Worm (Caenorhabditis elegans) whole organism, L4 larva: ENCODE data around the gene cks-1.

ENCODE experiments used
- F10B5.3 ChIP-seq: sonication (generic microtip); optimal IDR thresholded peaks from 2 replicates; lab custom pipeline; 2016; ENCODE audit warnings: mild to moderate bottlenecking, missing genetic modification characterization, missing compliant biosample characterization
- F37D6.2 ChIP-seq: sonication (generic microtip); optimal IDR thresholded peaks from 2 replicates; lab custom pipeline; 2016; ENCODE audit warnings: mild to moderate bottlenecking, missing genetic modification characterization, missing compliant biosample characterization
- T20F7.1 ChIP-seq: fragments of 200-800 bp; sonication (Bioruptor generic); optimal IDR thresholded peaks from 2 replicates; lab custom pipeline; 2018; ENCODE audit warnings: mild to moderate bottlenecking, missing genetic modification characterization, missing compliant biosample characterization
- ZK337.2 ChIP-seq: fragments of 200-800 bp; sonication (Bioruptor generic); IDR thresholded peaks from 2 replicates; pipeline ENCODE4 v1.3.6; 2022; ENCODE audit warnings: missing genetic modification reagents, missing genetic modification characterization, missing compliant biosample characterization
- aha-1 ChIP-seq: fragments of 150-350 bp; peaks from one replicate; lab custom pipeline; 2014; ENCODE audit warnings: missing biosample characterization, missing genetic modification characterization
- ama-1 ChIP-seq: fragments of 150-350 bp; optimal IDR thresholded peaks from 2 replicates; lab custom pipeline; 2014; ENCODE audit warnings: inconsistent platforms, mixed read lengths
- arid-1 ChIP-seq: fragments of 200-800 bp; sonication (Bioruptor generic); conservative IDR thresholded peaks from 2 replicates; pipeline ENCODE4 v1.3.6; 2022; ENCODE audit warnings: missing genetic modification reagents, missing genetic modification characterization, missing compliant biosample characterization
- attf-4 ChIP-seq: sonication (generic microtip); optimal IDR thresholded peaks from 3 replicates; lab custom pipeline; 2017; ENCODE audit warnings: missing biosample characterization, missing genetic modification characterization
- ceh-20 ChIP-seq: fragments of 200-800 bp; sonication (Bioruptor generic); IDR thresholded peaks from 2 replicates; pipeline ENCODE4 v1.3.6; 2022; ENCODE audit warnings: missing genetic modification reagents, missing genetic modification characterization, missing compliant biosample characterization
- ceh-82 ChIP-seq: sonication (generic microtip); optimal IDR thresholded peaks from 2 replicates; lab custom pipeline; 2017; ENCODE audit warnings: missing biosample characterization, missing genetic modification characterization
- cey-2 ChIP-seq: sonication (generic microtip); optimal IDR thresholded peaks from 3 replicates; lab custom pipeline; 2017; ENCODE audit warnings: missing genetic modification characterization, mild to moderate bottlenecking, missing compliant biosample characterization, antibody characterized with exemption, borderline replicate concordance; ENCODE audit not compliant: insufficient read depth
- ctbp-1 ChIP-seq: fragments of 200-800 bp; sonication (Bioruptor generic); IDR thresholded peaks from 2 replicates; pipeline ENCODE4 v1.3.6; 2022; ENCODE audit warnings: missing genetic modification reagents, missing genetic modification characterization, missing compliant biosample characterization
- daf-12 ChIP-seq: fragments of 150-350 bp; optimal IDR thresholded peaks from 2 replicates; lab custom pipeline; 2014; ENCODE audit warnings: missing biosample characterization, missing genetic modification reagents, missing genetic modification characterization
- daf-8 ChIP-seq: fragments of 200-800 bp; sonication (Bioruptor generic); IDR thresholded peaks from 2 replicates; pipeline ENCODE4 v1.3.6; 2022; ENCODE audit warnings: missing genetic modification characterization, missing compliant biosample characterization
- dmd-6 ChIP-seq: fragments of 200-800 bp; sonication (Bioruptor generic); IDR thresholded peaks from 2 replicates; pipeline ENCODE4 v1.3.6; 2022; ENCODE audit warnings: missing genetic modification reagents, missing genetic modification characterization, missing compliant biosample characterization
- fkh-10 ChIP-seq: fragments of 150-350 bp; optimal IDR thresholded peaks from 2 replicates; lab custom pipeline; 2014; ENCODE audit warnings: missing biosample characterization, missing genetic modification reagents, missing genetic modification characterization
- fos-1 ChIP-seq: fragments of 150-350 bp; optimal IDR thresholded peaks from 2 replicates; lab custom pipeline; 2014; ENCODE audit warnings: missing biosample characterization, missing genetic modification characterization
- hif-1 ChIP-seq, 2 experiments: sonication (generic microtip); optimal IDR thresholded peaks; 2 replicates each; lab custom pipeline; 2016 to 2017; ENCODE audit warnings: missing compliant biosample characterization in 2 of 2, missing genetic modification characterization in 2 of 2, missing genetic modification reagents in 2 of 2, missing genotype in 2 of 2, mild to moderate bottlenecking in 1 of 2
- hlh-11 ChIP-seq: fragments of 200-800 bp; sonication (Bioruptor generic); optimal IDR thresholded peaks from 2 replicates; lab custom pipeline; 2018; ENCODE audit warnings: mild to moderate bottlenecking, missing genetic modification characterization, missing compliant biosample characterization
- hlh-30 ChIP-seq: sonication (generic microtip); optimal IDR thresholded peaks from 2 replicates; lab custom pipeline; 2017; ENCODE audit warnings: antibody characterized with exemption, mild to moderate bottlenecking, missing genetic modification characterization, missing compliant biosample characterization; ENCODE audit not compliant: insufficient read depth
- hmg-1.1 ChIP-seq: fragments of 200-800 bp; sonication (Bioruptor generic); IDR thresholded peaks from 2 replicates; pipeline ENCODE4 v1.3.6; 2022; ENCODE audit warnings: missing genetic modification reagents, missing genetic modification characterization, missing compliant biosample characterization
- jun-1 ChIP-seq: fragments of 150-350 bp; optimal IDR thresholded peaks from 2 replicates; lab custom pipeline; 2014; ENCODE audit warnings: missing biosample characterization, missing genetic modification reagents, missing genetic modification characterization
- lin-1 ChIP-seq: fragments of 200-800 bp; sonication (Bioruptor generic); IDR thresholded peaks from 2 replicates; pipeline ENCODE4 v1.3.6; 2022; ENCODE audit warnings: missing genetic modification reagents, missing genetic modification characterization, missing compliant biosample characterization
- lin-13 ChIP-seq: fragments of 150-350 bp; optimal IDR thresholded peaks from 2 replicates; lab custom pipeline; 2014; ENCODE audit warnings: missing biosample characterization, missing genetic modification reagents, missing genetic modification characterization
- lir-3 ChIP-seq: sonication (generic microtip); optimal IDR thresholded peaks from 2 replicates; lab custom pipeline; 2016; ENCODE audit warnings: mild to moderate bottlenecking, missing genetic modification characterization, missing compliant biosample characterization
- lsy-2 ChIP-seq, 2 experiments: fragments of 150-350 bp in 1 of 2; sonication (generic microtip) in 1 of 2; optimal IDR thresholded peaks; 2 replicates each; lab custom pipeline; 2014 to 2017; ENCODE audit warnings: missing biosample characterization in 2 of 2, missing genetic modification characterization in 2 of 2
- mdl-1 ChIP-seq, 2 experiments: fragments of 150-350 bp in 1 of 2; sonication (generic microtip) in 1 of 2; optimal IDR thresholded peaks; 2 replicates each; lab custom pipeline; 2014 to 2017; ENCODE audit warnings: missing biosample characterization in 2 of 2, missing genetic modification characterization in 2 of 2
- mdt-29 ChIP-seq: fragments of 200-800 bp; sonication (Bioruptor generic); IDR thresholded peaks from 2 replicates; pipeline ENCODE4 v1.3.6; 2022; ENCODE audit warnings: missing genetic modification reagents, missing genetic modification characterization, missing compliant biosample characterization
- mep-1 ChIP-seq: fragments of 150-350 bp; sonication (generic microtip); optimal IDR thresholded peaks from 3 replicates; lab custom pipeline; 2014; ENCODE audit warnings: missing biosample characterization, missing genetic modification characterization
- mes-2 ChIP-seq: sonication (generic microtip); optimal IDR thresholded peaks from 2 replicates; lab custom pipeline; 2016; ENCODE audit warnings: missing genotype, mild to moderate bottlenecking, missing genetic modification characterization, missing compliant biosample characterization; ENCODE audit not compliant: poor library complexity, severe bottlenecking
- mxl-3 ChIP-seq: fragments of 200-800 bp; sonication (Bioruptor generic); optimal IDR thresholded peaks from 2 replicates; lab custom pipeline; 2018; ENCODE audit warnings: mild to moderate bottlenecking, missing genetic modification characterization, missing compliant biosample characterization
- nhr-102 ChIP-seq: sonication (generic microtip); optimal IDR thresholded peaks from 2 replicates; lab custom pipeline; 2016; ENCODE audit warnings: mild to moderate bottlenecking, missing genetic modification characterization, moderate library complexity, missing compliant biosample characterization
- nhr-111 ChIP-seq: fragments of 200-800 bp; sonication (Bioruptor generic); optimal IDR thresholded peaks from 2 replicates; lab custom pipeline; 2018; ENCODE audit warnings: mild to moderate bottlenecking, missing genetic modification characterization, missing compliant biosample characterization
- nhr-237 ChIP-seq: sonication (generic microtip); optimal IDR thresholded peaks from 2 replicates; lab custom pipeline; 2017; ENCODE audit warnings: missing biosample characterization, missing genetic modification characterization
- nhr-25 ChIP-seq: sonication (generic microtip); optimal IDR thresholded peaks from 2 replicates; lab custom pipeline; 2017; ENCODE audit warnings: missing genetic modification characterization, mild to moderate bottlenecking, missing compliant biosample characterization, antibody characterized with exemption, moderate library complexity, borderline replicate concordance; ENCODE audit not compliant: insufficient read depth
- nhr-28 ChIP-seq: fragments of 150-350 bp; optimal IDR thresholded peaks from 2 replicates; lab custom pipeline; 2014; ENCODE audit warnings: missing biosample characterization, missing genetic modification characterization
- nhr-48 ChIP-seq: sonication (generic microtip); optimal IDR thresholded peaks from 2 replicates; lab custom pipeline; 2016; ENCODE audit warnings: mild to moderate bottlenecking, missing genetic modification characterization, missing compliant biosample characterization
- nhr-76 ChIP-seq: fragments of 150-350 bp; optimal IDR thresholded peaks from 2 replicates; lab custom pipeline; 2014; ENCODE audit warnings: missing biosample characterization, missing genetic modification characterization
- nhr-77 ChIP-seq: fragments of 150-350 bp; optimal IDR thresholded peaks from 2 replicates; lab custom pipeline; 2014; ENCODE audit warnings: missing biosample characterization, missing genetic modification characterization
- rbr-2 ChIP-seq: sonication (generic microtip); optimal IDR thresholded peaks from 2 replicates; lab custom pipeline; 2016; ENCODE audit warnings: missing genotype, missing genetic modification characterization, missing compliant biosample characterization
- sdz-12 ChIP-seq: fragments of 200-800 bp; sonication (Bioruptor generic); optimal IDR thresholded peaks from 2 replicates; lab custom pipeline; 2018; ENCODE audit warnings: mild to moderate bottlenecking, missing genetic modification characterization, missing compliant biosample characterization
- zag-1 ChIP-seq: fragments of 150-350 bp; optimal IDR thresholded peaks from 2 replicates; lab custom pipeline; 2014; ENCODE audit warnings: missing biosample characterization, missing genetic modification characterization
- zfp-3 ChIP-seq: fragments of 200-800 bp; sonication (Bioruptor generic); conservative IDR thresholded peaks from 2 replicates; pipeline ENCODE4 v1.3.6; 2022; ENCODE audit warnings: missing genetic modification reagents, missing genetic modification characterization, missing compliant biosample characterization
- ztf-11 ChIP-seq: fragments of 150-350 bp; optimal IDR thresholded peaks from 2 replicates; lab custom pipeline; 2014; ENCODE audit warnings: missing biosample characterization, missing genetic modification characterization
- ztf-7 ChIP-seq: fragments of 150-350 bp; optimal IDR thresholded peaks from 2 replicates; lab custom pipeline; 2014; ENCODE audit warnings: missing biosample characterization, missing genetic modification characterization

Gene cks-1

DNA sequence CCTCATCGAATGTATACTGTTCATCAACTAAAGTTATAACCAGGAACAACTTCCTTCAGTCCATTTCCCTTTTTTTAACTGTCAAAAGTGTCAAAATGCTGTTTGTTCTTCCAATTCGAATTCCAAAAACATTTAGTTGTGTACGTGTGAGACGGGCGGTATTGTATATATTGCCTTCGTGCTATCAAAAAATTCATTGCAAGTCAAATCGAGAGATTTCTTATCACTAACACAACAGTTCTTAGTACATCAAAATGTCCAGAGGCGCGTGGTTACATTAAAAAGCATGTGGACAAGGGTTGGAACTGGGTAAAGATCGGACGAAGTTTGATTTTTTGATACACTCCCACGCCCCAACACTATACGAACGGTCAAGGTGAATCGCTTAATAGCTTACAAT is 14.6 kb downstream of the cks-1 start (continued):
- peak; percentile 37 for TF ChIP-seq mep-1 (tag; lab: Kevin White, UChicago)
- TF ChIP-seq ztf-7 (tag; lab: Kevin White, UChicago), result no peak

DNA sequence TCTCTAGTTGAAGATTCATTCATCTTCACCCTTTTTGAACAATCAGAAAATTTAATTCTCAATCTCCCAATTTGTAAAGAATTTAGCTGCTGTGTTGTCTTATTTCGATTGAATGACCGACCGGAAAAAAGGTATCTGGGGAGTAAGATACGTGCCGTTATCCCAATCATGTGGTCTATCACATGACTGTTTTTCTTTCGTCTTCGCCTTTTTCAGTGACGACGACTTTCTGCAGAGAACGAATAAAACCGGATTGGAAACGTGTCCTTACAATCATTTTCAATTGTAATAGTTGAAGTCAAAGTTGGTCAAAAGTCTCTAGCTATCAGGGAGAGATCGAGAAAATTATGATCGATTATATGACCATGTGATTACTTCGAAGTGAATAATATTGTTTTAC is 15.3 kb downstream of the cks-1 start:
- TF ChIP-seq ama-1 (lab: Kevin White, UChicago) (no peak), mep-1 (tag; lab: Kevin White, UChicago) (peak; percentile 43), jun-1 (tag; lab: Kevin White, UChicago) (no peak), dmd-6 (GFP tag; lab: Robert Waterston, UW) (peak; percentile 69), zag-1 (tag; lab: Kevin White, UChicago) (no peak), ceh-20 (GFP tag; lab: Robert Waterston, UW) (peak; percentile 20; the same call in 1 of the 2 replicates), mdl-1 (tag; optimal IDR thresholded peaks at IDR 0.05; lab: Kevin White, UChicago) (peak in 1 of 2 experiments; percentile 63), nhr-77 (tag; lab: Kevin White, UChicago) (no peak), cey-2 (peak; percentile 55), nhr-25 (peak; percentile 18), hlh-11 (peak; percentile 74), aha-1 (tag; lab: Kevin White, UChicago) (peak; percentile 94), lsy-2 (tag; optimal IDR thresholded peaks at IDR 0.05; lab: Kevin White, UChicago) (peak in 1 of 2 experiments; percentile 56), ZK337.2 (no peak), ctbp-1 (GFP tag; lab: Robert Waterston, UW) (0 out of 2 replicates have a peak, but pooled peaks have one; percentile 8), rbr-2 (tag; lab: Kevin White, UChicago) (peak; percentile 6), attf-4 (tag; lab: Kevin White, UChicago) (no peak), mxl-3 (GFP tag; lab: Kevin White, UChicago) (peak; percentile 43), mdt-29 (GFP tag; lab: Robert Waterston, UW) (peak; percentile 34; the same call in 1 of the 2 replicates), nhr-76 (tag; lab: Kevin White, UChicago) (no peak), nhr-28 (tag; lab: Kevin White, UChicago) (peak; percentile 75), hlh-30 (peak; percentile 82), daf-8 (GFP tag; lab: Robert Waterston, UW) (no peak), mes-2 (tag; lab: Kevin White, UChicago) (peak; percentile 33), T20F7.1 (no peak), nhr-48 (tag; lab: Kevin White, UChicago) (peak; percentile 83), sdz-12 (GFP tag; lab: Kevin White, UChicago) (no peak), hif-1 (tag; optimal IDR thresholded peaks at IDR 0.05; lab: Kevin White, UChicago) (peak; percentile 28 to 67), nhr-111 (no peak), zfp-3 (GFP tag; lab: Robert Waterston, UW) (0 out of 2 replicates have a peak, but pooled peaks have one; percentile 14)

DNA sequence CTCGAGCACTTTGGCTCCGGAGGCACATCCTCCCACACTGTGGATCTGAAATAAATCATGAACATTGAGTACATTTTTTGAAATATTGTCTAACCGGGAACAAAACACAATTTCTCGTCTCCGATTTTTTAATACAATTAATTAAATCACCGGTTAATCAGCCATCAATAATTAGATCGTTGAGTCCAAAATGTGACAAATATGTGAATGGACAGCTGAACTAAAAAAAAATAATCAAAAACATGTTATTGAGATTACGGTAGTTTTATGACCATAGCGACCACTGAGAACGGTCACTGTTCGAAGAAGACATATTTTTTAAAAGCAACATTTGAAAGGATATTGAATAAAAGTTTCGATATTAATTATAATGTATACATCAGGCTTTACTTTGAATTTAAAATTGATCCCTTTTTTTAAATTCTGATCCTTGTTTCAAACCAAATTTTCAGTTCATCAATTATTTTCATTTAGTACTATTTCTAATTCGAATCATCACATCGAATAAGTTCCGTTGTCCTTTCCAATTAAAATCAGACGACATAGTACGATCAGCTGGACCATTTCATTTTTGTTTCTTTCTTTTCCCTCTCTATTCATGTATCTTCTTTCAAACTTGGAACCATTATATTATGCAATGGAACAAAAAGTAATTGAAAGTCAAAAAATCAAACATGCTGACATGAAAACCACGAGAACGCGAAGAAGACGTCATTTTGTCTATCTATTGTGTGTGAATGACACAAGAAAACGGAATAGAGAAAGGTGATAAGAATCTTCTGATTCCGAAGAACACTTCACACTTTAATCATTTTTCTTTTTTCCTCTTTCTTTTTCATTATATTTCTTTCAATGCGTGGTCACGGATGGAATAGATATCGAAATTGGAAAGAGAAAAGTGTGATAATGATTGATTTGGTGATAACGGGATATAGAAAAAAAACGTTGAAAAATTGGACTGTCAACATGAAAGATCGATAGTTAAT is 16.6 kb downstream of the cks-1 start:
- TF ChIP-seq mxl-3 (GFP tag; lab: Kevin White, UChicago), result peak; percentile 73
- no peak for TF ChIP-seq daf-12 (tag; lab: Kevin White, UChicago)
- TF ChIP-seq cey-2, result peak; percentile 95
- TF ChIP-seq ceh-82 (tag; lab: Kevin White, UChicago), result no peak
- no peak for TF ChIP-seq ztf-11 (tag; lab: Kevin White, UChicago)
- TF ChIP-seq fkh-10 (GFP tag; lab: Kevin White, UChicago), result no peak
- no peak for TF ChIP-seq zag-1 (tag; lab: Kevin White, UChicago)
- TF ChIP-seq nhr-102 (tag; lab: Kevin White, UChicago), result peak; percentile 75
- TF ChIP-seq lin-1 (GFP tag; lab: Robert Waterston, UW), result peak; percentile 88; the same call in 1 of the 2 replicates
- no peak for TF ChIP-seq hmg-1.1 (GFP tag; lab: Robert Waterston, UW)
- peak; percentile 75 for TF ChIP-seq mep-1 (tag; lab: Kevin White, UChicago)
- TF ChIP-seq fos-1 (tag; lab: Kevin White, UChicago), result peak; percentile 76
- no peak for TF ChIP-seq nhr-237 (tag; lab: Kevin White, UChicago)
- no peak for TF ChIP-seq F10B5.3 (tag; lab: Kevin White, UChicago)
- peak; percentile 98 for TF ChIP-seq aha-1 (tag; lab: Kevin White, UChicago)
- no peak for TF ChIP-seq F37D6.2 (tag; lab: Kevin White, UChicago)
- TF ChIP-seq lir-3 (tag; lab: Kevin White, UChicago), result no peak
- TF ChIP-seq lin-13 (GFP tag; lab: Kevin White, UChicago), result peak; percentile 15
- TF ChIP-seq rbr-2 (tag; lab: Kevin White, UChicago), result no peak
- TF ChIP-seq arid-1, result no peak
